Fruit fly (Drosophila melanogaster): ENCODE data around the gene Cda4.

- TF ChIP-seq CG33017 (tag; optimal IDR thresholded peaks at IDR 0.05), result no peak
- TF ChIP-seq ovo (GFP tag; optimal IDR thresholded peaks at IDR 0.05), result no peak
- TF ChIP-seq CG7101 (tag; optimal IDR thresholded peaks at IDR 0.05), result no peak
- TF ChIP-seq cic (GFP tag; optimal IDR thresholded peaks at IDR 0.05), result no peak
- TF ChIP-seq Crg-1 (GFP tag; optimal IDR thresholded peaks at IDR 0.05), result no peak
- TF ChIP-seq CG14711 (tag; optimal IDR thresholded peaks at IDR 0.05), result no peak
- TF ChIP-seq CG1620 (GFP tag; optimal IDR thresholded peaks at IDR 0.05), result no peak
- no peak for TF ChIP-seq CG5204 (GFP tag; optimal IDR thresholded peaks at IDR 0.05)
- TF ChIP-seq toe (GFP tag; optimal IDR thresholded peaks at IDR 0.05), result no peak
- no peak for TF ChIP-seq cnc (optimal IDR thresholded peaks at IDR 0.05)
- TF ChIP-seq Hr96 (GFP tag; optimal IDR thresholded peaks at IDR 0.05), result no peak
- no peak for TF ChIP-seq bab1 (GFP tag; optimal IDR thresholded peaks at IDR 0.05)
- no peak for TF ChIP-seq CG12768 (GFP tag; optimal IDR thresholded peaks at IDR 0.05)
Observed at dm6 chrX:22656950-22657349, 24.4 kb upstream of the Cda4 start.

Data from whole organism, adult.